Fruit fly (Drosophila melanogaster) whole organism, embryonic: Measurements from ENCODE around the gene CG7966.

ENCODE experiments used
- CG10267 ChIP-seq: fragments of 200-800 bp; sonication (Bioruptor generic); optimal IDR thresholded peaks from 2 replicates; lab custom pipeline; 2018; ENCODE audit warnings: missing biosample characterization, mild to moderate bottlenecking, missing genetic modification characterization, moderate library complexity
- CG10274 ChIP-seq: fragments of 200-800 bp; sonication (Bioruptor generic); optimal IDR thresholded peaks from 3 replicates; lab custom pipeline; 2017; ENCODE audit warnings: missing biosample characterization, mild to moderate bottlenecking, missing genetic modification characterization
- CG10431 ChIP-seq: fragments of 200-800 bp; sonication (Bioruptor generic); optimal IDR thresholded peaks from 3 replicates; lab custom pipeline; 2018; ENCODE audit warnings: missing biosample characterization, mild to moderate bottlenecking, missing genetic modification characterization
- CG11085 ChIP-seq: fragments of 200-800 bp; sonication (Bioruptor generic); IDR thresholded peaks from 2 replicates; pipeline ENCODE4 v1.3.6; 2022; ENCODE audit warnings: missing biosample characterization, missing genetic modification characterization
- CG11398 ChIP-seq: fragments of 200-800 bp; sonication (Bioruptor generic); optimal IDR thresholded peaks from 2 replicates; lab custom pipeline; 2016; ENCODE audit warnings: missing biosample characterization, missing genetic modification characterization
- CG12659 ChIP-seq: fragments of 200-800 bp; sonication (Bioruptor generic); optimal IDR thresholded peaks from 3 replicates; lab custom pipeline; 2017; ENCODE audit warnings: mild to moderate bottlenecking, missing biosample characterization, missing genetic modification reagents, missing genetic modification characterization
- CG13424 ChIP-seq: fragments of 200-800 bp; sonication (Bioruptor generic); optimal IDR thresholded peaks from 2 replicates; lab custom pipeline; 2019; ENCODE audit warnings: missing biosample characterization, mild to moderate bottlenecking, missing genetic modification characterization, moderate library complexity
- CG13894 ChIP-seq: fragments of 200-800 bp; sonication (Bioruptor generic); optimal IDR thresholded peaks from 3 replicates; lab custom pipeline; 2018; ENCODE audit warnings: missing biosample characterization, mild to moderate bottlenecking, missing genetic modification characterization, moderate library complexity
- CG14667 ChIP-seq: fragments of 200-800 bp; sonication (Bioruptor generic); IDR thresholded peaks from 2 replicates; pipeline ENCODE4 v1.3.6; 2022; ENCODE audit warnings: missing biosample characterization, missing genetic modification characterization
- CG16813 ChIP-seq: fragments of 200-800 bp; sonication (Bioruptor generic); IDR thresholded peaks from 3 replicates; pipeline ENCODE4 v1.3.6; 2022; ENCODE audit warnings: missing biosample characterization, missing genetic modification characterization; ENCODE audit not compliant: partially characterized antibody
- CG17328 ChIP-seq: fragments of 200-800 bp; sonication (Bioruptor generic); IDR thresholded peaks from 2 replicates; pipeline ENCODE4 v1.3.6; 2022; ENCODE audit warnings: missing biosample characterization, missing genetic modification characterization
- CG17829 ChIP-seq: fragments of 200-800 bp; optimal IDR thresholded peaks from 2 replicates; lab custom pipeline; 2019; ENCODE audit warnings: missing biosample characterization, mild to moderate bottlenecking, missing genetic modification characterization, moderate library complexity
- CG2678 ChIP-seq: fragments of 200-800 bp; sonication (Bioruptor generic); optimal IDR thresholded peaks from 3 replicates; lab custom pipeline; 2019; ENCODE audit warnings: missing biosample characterization, mild to moderate bottlenecking, missing genetic modification characterization, moderate library complexity
- CG34376 ChIP-seq: fragments of 200-800 bp; sonication (Bioruptor generic); optimal IDR thresholded peaks from 2 replicates; lab custom pipeline; 2018; ENCODE audit warnings: missing biosample characterization, mild to moderate bottlenecking, missing genetic modification characterization
- CG34422 ChIP-seq: fragments of 200-800 bp; sonication (Bioruptor generic); IDR thresholded peaks from 3 replicates; pipeline ENCODE4 v1.3.6; 2022; ENCODE audit warnings: missing biosample characterization, missing genetic modification characterization
- CG5245 ChIP-seq: fragments of 200-800 bp; sonication (Bioruptor generic); optimal IDR thresholded peaks from 3 replicates; lab custom pipeline; 2016; ENCODE audit warnings: missing biosample characterization, missing genetic modification characterization
- CG6765 ChIP-seq: fragments of 200-800 bp; sonication (Bioruptor generic); optimal IDR thresholded peaks from 3 replicates; lab custom pipeline; 2017; ENCODE audit warnings: missing biosample characterization, mild to moderate bottlenecking, missing genetic modification characterization
- CG6854 ChIP-seq: fragments of 200-800 bp; sonication (Bioruptor generic); optimal IDR thresholded peaks from 3 replicates; lab custom pipeline; 2017; ENCODE audit warnings: missing biosample characterization, mild to moderate bottlenecking, missing genetic modification characterization
- CG7271 ChIP-seq: fragments of 200-800 bp; sonication (Bioruptor generic); optimal IDR thresholded peaks from 2 replicates; lab custom pipeline; 2018; ENCODE audit warnings: missing biosample characterization, mild to moderate bottlenecking, missing genetic modification characterization, moderate library complexity
- CG8089 ChIP-seq: fragments of 200-800 bp; sonication (Bioruptor generic); optimal IDR thresholded peaks from 3 replicates; lab custom pipeline; 2016; ENCODE audit warnings: missing biosample characterization, missing genetic modification characterization
- CkIIα-i1 ChIP-seq: fragments of 200-800 bp; sonication (Bioruptor generic); IDR thresholded peaks from 2 replicates; pipeline ENCODE4 v1.3.6; 2022; ENCODE audit warnings: missing biosample characterization, missing genetic modification characterization
- Dbx ChIP-seq: fragments of 200-800 bp; sonication (Bioruptor generic); IDR thresholded peaks from 3 replicates; pipeline ENCODE4 v1.3.6; 2022; ENCODE audit warnings: missing biosample characterization, missing genetic modification characterization
- GATAe ChIP-seq: fragments of 200-800 bp; sonication (Bioruptor generic); conservative IDR thresholded peaks from 2 replicates; pipeline ENCODE4 v1.3.6; 2022; ENCODE audit warnings: missing biosample characterization, missing genetic modification characterization
- Hey ChIP-seq: fragments of 200-800 bp; sonication (Bioruptor generic); optimal IDR thresholded peaks from 3 replicates; lab custom pipeline; 2018; ENCODE audit warnings: missing biosample characterization, mild to moderate bottlenecking, missing genetic modification characterization
- HmgZ ChIP-seq: fragments of 200-800 bp; sonication (Bioruptor generic); optimal IDR thresholded peaks from 2 replicates; lab custom pipeline; 2018; ENCODE audit warnings: missing biosample characterization, mild to moderate bottlenecking, missing genetic modification characterization
- Med ChIP-seq: fragments of 200-800 bp; sonication (Bioruptor generic); peaks from one replicate; lab custom pipeline; 2016; ENCODE audit warnings: missing biosample characterization, missing genetic modification characterization, mild to moderate bottlenecking, inconsistent platforms, moderate library complexity
- Optix ChIP-seq: fragments of 200-800 bp; sonication (Bioruptor generic); IDR thresholded peaks from 3 replicates; pipeline ENCODE4 v1.3.6; 2022; ENCODE audit warnings: missing biosample characterization, missing genetic modification characterization
- Pdp1 ChIP-seq, 2 experiments: fragments of 200-800 bp; sonication (Bioruptor generic); optimal IDR thresholded peaks; 3 replicates each; lab custom pipeline; 2016; ENCODE audit warnings: missing biosample characterization in 2 of 2, missing genetic modification characterization in 2 of 2, mild to moderate bottlenecking in 1 of 2, moderate library complexity in 1 of 2
- Sry-β ChIP-seq: fragments of 200-800 bp; sonication (Bioruptor generic); optimal IDR thresholded peaks from 2 replicates; lab custom pipeline; 2018; ENCODE audit warnings: missing biosample characterization, mild to moderate bottlenecking, missing genetic modification characterization, moderate library complexity
- Vsx1 ChIP-seq: fragments of 200-800 bp; sonication (Bioruptor generic); optimal IDR thresholded peaks from 2 replicates; lab custom pipeline; 2017; ENCODE audit warnings: missing biosample characterization, mild to moderate bottlenecking, missing genetic modification characterization, missing genetic modification reagents
- abd-A ChIP-seq: fragments of 200-800 bp; sonication (Bioruptor generic); optimal IDR thresholded peaks from 3 replicates; lab custom pipeline; 2019; ENCODE audit warnings: missing biosample characterization, mild to moderate bottlenecking, missing genetic modification characterization, moderate library complexity
- al ChIP-seq: fragments of 200-800 bp; sonication (Bioruptor generic); IDR thresholded peaks from 2 replicates; pipeline ENCODE4 v1.3.6; 2022; ENCODE audit warnings: missing biosample characterization, missing genetic modification characterization
- bcd ChIP-seq: fragments of 200-800 bp; sonication (Bioruptor generic); optimal IDR thresholded peaks from 2 replicates; lab custom pipeline; 2017; ENCODE audit warnings: missing biosample characterization, mild to moderate bottlenecking, missing genetic modification characterization
- ci ChIP-seq: fragments of 200-800 bp; sonication (Bioruptor generic); IDR thresholded peaks from 3 replicates; pipeline ENCODE4 v1.3.6; 2022; ENCODE audit warnings: missing biosample characterization, missing genetic modification characterization
- crol ChIP-seq: fragments of 200-800 bp; sonication (Bioruptor generic); IDR thresholded peaks from 2 replicates; pipeline ENCODE4 v1.3.6; 2022; ENCODE audit warnings: missing biosample characterization, missing genetic modification characterization
- dati ChIP-seq: fragments of 200-800 bp; sonication (Bioruptor generic); IDR thresholded peaks from 2 replicates; pipeline ENCODE4 v1.3.6; 2022; ENCODE audit warnings: missing biosample characterization, missing genetic modification characterization
- dpn ChIP-seq, 2 experiments: fragments of 200-800 bp; sonication (Bioruptor generic); optimal IDR thresholded peaks; 3 replicates each; lab custom pipeline; 2016; ENCODE audit warnings: missing biosample characterization in 2 of 2, missing genetic modification characterization in 2 of 2
- eyg ChIP-seq: fragments of 200-800 bp; sonication (Bioruptor generic); optimal IDR thresholded peaks from 3 replicates; lab custom pipeline; 2016; ENCODE audit warnings: missing biosample characterization, missing genetic modification characterization
- grn ChIP-seq: fragments of 200-800 bp; sonication (Bioruptor generic); optimal IDR thresholded peaks from 3 replicates; lab custom pipeline; 2017; ENCODE audit warnings: missing biosample characterization, missing genetic modification characterization
- gro ChIP-seq: fragments of 200-800 bp; sonication (Bioruptor generic); optimal IDR thresholded peaks from 2 replicates; lab custom pipeline; 2016; ENCODE audit warnings: missing biosample characterization, missing genetic modification characterization
- kni ChIP-seq: fragments of 200-800 bp; sonication (Bioruptor generic); optimal IDR thresholded peaks from 3 replicates; lab custom pipeline; 2017; ENCODE audit warnings: mild to moderate bottlenecking, missing biosample characterization, missing genetic modification reagents, missing genetic modification characterization
- mirr ChIP-seq: fragments of 200-800 bp; sonication (Bioruptor generic); optimal IDR thresholded peaks from 3 replicates; lab custom pipeline; 2018; ENCODE audit warnings: missing biosample characterization, mild to moderate bottlenecking, missing genetic modification characterization
- nom ChIP-seq: fragments of 200-800 bp; sonication (Bioruptor generic); optimal IDR thresholded peaks from 2 replicates; lab custom pipeline; 2017; ENCODE audit warnings: missing biosample characterization, missing genetic modification characterization, mild to moderate bottlenecking, moderate library complexity, missing genetic modification reagents
- odd ChIP-seq: fragments of 200-800 bp; sonication (Bioruptor generic); optimal IDR thresholded peaks from 2 replicates; lab custom pipeline; 2017; ENCODE audit warnings: missing biosample characterization, mild to moderate bottlenecking, missing genetic modification characterization
- phol ChIP-seq: fragments of 200-800 bp; sonication (Bioruptor generic); optimal IDR thresholded peaks from 3 replicates; lab custom pipeline; 2018; ENCODE audit warnings: missing biosample characterization, mild to moderate bottlenecking, missing genetic modification characterization, moderate library complexity
- ro ChIP-seq: fragments of 200-800 bp; sonication (Bioruptor generic); IDR thresholded peaks from 2 replicates; pipeline ENCODE4 v1.3.6; 2022; ENCODE audit warnings: missing biosample characterization, missing genetic modification characterization
- slbo ChIP-seq: fragments of 200-800 bp; sonication (Bioruptor generic); IDR thresholded peaks from 2 replicates; pipeline ENCODE4 v1.3.6; 2022; ENCODE audit warnings: missing biosample characterization, missing genetic modification characterization
- sug ChIP-seq: fragments of 200-800 bp; optimal IDR thresholded peaks from 2 replicates; lab custom pipeline; 2019; ENCODE audit warnings: missing biosample characterization, mild to moderate bottlenecking, missing genetic modification characterization, moderate library complexity
- tap ChIP-seq: fragments of 200-800 bp; optimal IDR thresholded peaks from 3 replicates; lab custom pipeline; 2019; ENCODE audit warnings: missing biosample characterization, mild to moderate bottlenecking, missing genetic modification characterization, moderate library complexity
- tna ChIP-seq: fragments of 200-800 bp; sonication (Bioruptor generic); IDR thresholded peaks from 2 replicates; pipeline ENCODE4 v1.3.6; 2022; ENCODE audit warnings: missing biosample characterization, missing genetic modification characterization; ENCODE audit not compliant: partially characterized antibody
- yki ChIP-seq: fragments of >200 bp; optimal IDR thresholded peaks from 3 replicates; lab custom pipeline; 2018

CG7966 gene

dm6 chr3R:13018284-13018900 lies 32.9 kb downstream of the CG7966 start (continued):
- no peak for TF ChIP-seq eyg
- TF ChIP-seq HmgZ (tag; lab: Kevin White, UChicago) = peak; percentile 28
- no peak for TF ChIP-seq CG10267 (tag; lab: Kevin White, UChicago)
- 0 out of 3 replicates have a peak, but pooled peaks have one; percentile 43 for TF ChIP-seq Dbx (GFP tag; lab: Robert Waterston, UW)
- TF ChIP-seq al (GFP tag; lab: Robert Waterston, UW) = no peak
- TF ChIP-seq ro (GFP tag; lab: Robert Waterston, UW) = no peak
- TF ChIP-seq CG17829 (tag; lab: Kevin White, UChicago) = no peak
- TF ChIP-seq CG11398 (GFP tag; lab: Kevin White, UChicago) = no peak
- TF ChIP-seq Vsx1 (GFP tag; lab: Kevin White, UChicago) = no peak
- no peak for TF ChIP-seq dpn (GFP tag; optimal IDR thresholded peaks at IDR 0.05; lab: Kevin White, UChicago)
- TF ChIP-seq CG7271 = no peak
- TF ChIP-seq crol (GFP tag; lab: Robert Waterston, UW) = peak; percentile 21; the same call in 1 of the 2 replicates
- TF ChIP-seq CG10274 (GFP tag; lab: Kevin White, UChicago) = no peak
- no peak for TF ChIP-seq CG12659 (GFP tag; lab: Kevin White, UChicago)
- no peak for TF ChIP-seq ci (GFP tag; lab: Robert Waterston, UW)
- TF ChIP-seq CG13894 (tag; lab: Kevin White, UChicago) = no peak
- TF ChIP-seq GATAe = peak; percentile 77
- no peak for TF ChIP-seq CG16813 (GFP tag; lab: Robert Waterston, UW)
- TF ChIP-seq grn (GFP tag; lab: Kevin White, UChicago) = peak; percentile 78
- peak; percentile 4 for TF ChIP-seq Hey (tag; lab: Kevin White, UChicago)
- TF ChIP-seq CG34422 (GFP tag; lab: Robert Waterston, UW) = no peak
- peak; percentile 86 for TF ChIP-seq mirr
- no peak for TF ChIP-seq phol (tag; lab: Kevin White, UChicago)
- TF ChIP-seq CG5245 (GFP tag; lab: Kevin White, UChicago) = no peak
- peak; percentile 66 for TF ChIP-seq CG34376 (GFP tag; lab: Kevin White, UChicago)
- no peak for TF ChIP-seq tna (GFP tag; lab: Robert Waterston, UW)
- no peak for TF ChIP-seq tap
- no peak for TF ChIP-seq nom (GFP tag; lab: Kevin White, UChicago)
- no peak for TF ChIP-seq CG6854 (GFP tag; lab: Kevin White, UChicago)
- 0 out of 2 replicates have a peak, but pooled peaks have one; percentile 12 for TF ChIP-seq slbo (GFP tag; lab: Robert Waterston, UW)
- peak; percentile 1 for TF ChIP-seq gro
- no peak for TF ChIP-seq dati (GFP tag; lab: Robert Waterston, UW)
- TF ChIP-seq Pdp1 (GFP tag; optimal IDR thresholded peaks at IDR 0.05; lab: Kevin White, UChicago) = peak in 1 of 2 experiments; percentile 74
- no peak for TF ChIP-seq Optix (GFP tag; lab: Robert Waterston, UW)
- no peak for TF ChIP-seq CG8089 (GFP tag; lab: Kevin White, UChicago)
- no peak for TF ChIP-seq CG11085
- TF ChIP-seq odd (GFP tag; lab: Kevin White, UChicago) = no peak
- TF ChIP-seq CG2678 = no peak
- TF ChIP-seq CG6765 (GFP tag; lab: Kevin White, UChicago) = no peak
- no peak for TF ChIP-seq kni (GFP tag; lab: Kevin White, UChicago)
- no peak for TF ChIP-seq CkIIα-i1 (GFP tag; lab: Robert Waterston, UW)
- TF ChIP-seq abd-A (tag; lab: Kevin White, UChicago) = no peak
- TF ChIP-seq bcd (GFP tag; lab: Kevin White, UChicago) = no peak
- TF ChIP-seq sug (tag; lab: Kevin White, UChicago) = peak; percentile 94
- no peak for TF ChIP-seq CG14667 (GFP tag; lab: Robert Waterston, UW)
- TF ChIP-seq Med (GFP tag; lab: Kevin White, UChicago) = peak; percentile 11
- TF ChIP-seq CG13424 (tag; lab: Kevin White, UChicago) = no peak
- TF ChIP-seq CG17328 = no peak
- TF ChIP-seq yki = no peak
- TF ChIP-seq Sry-β = no peak
- TF ChIP-seq CG10431 = no peak
